Fruit fly (Drosophila melanogaster) whole organism, prepupa: ENCODE data around the gene CG3434.

Experiments used
- CG11294 ChIP-seq: fragments of 200-800 bp; sonication (Bioruptor generic); IDR thresholded peaks from 2 replicates; pipeline ENCODE4 v1.3.6; 2022; ENCODE audit warnings: missing biosample characterization, missing genetic modification characterization
- CG11762 ChIP-seq: fragments of 200-800 bp; sonication (Bioruptor generic); optimal IDR thresholded peaks from 3 replicates; lab custom pipeline; 2016; ENCODE audit warnings: missing biosample characterization, missing genetic modification characterization; ENCODE audit not compliant: insufficient read depth
- CG11902 ChIP-seq: fragments of 200-800 bp; sonication (Bioruptor generic); optimal IDR thresholded peaks from 3 replicates; lab custom pipeline; 2016; ENCODE audit warnings: missing biosample characterization, missing genetic modification characterization
- CG1621 ChIP-seq: fragments of 200-800 bp; sonication (Bioruptor generic); optimal IDR thresholded peaks from 3 replicates; lab custom pipeline; 2018; ENCODE audit warnings: missing biosample characterization, mild to moderate bottlenecking, missing genetic modification characterization
- CG16779 ChIP-seq: fragments of 200-800 bp; sonication (Bioruptor generic); optimal IDR thresholded peaks from 3 replicates; lab custom pipeline; 2017; ENCODE audit warnings: missing biosample characterization, mild to moderate bottlenecking, missing genetic modification characterization
- CG31627 ChIP-seq: fragments of 200-800 bp; sonication (Bioruptor generic); optimal IDR thresholded peaks from 3 replicates; lab custom pipeline; 2016; ENCODE audit warnings: missing biosample characterization, missing genetic modification characterization
- CG32006 ChIP-seq: fragments of 200-800 bp; sonication (Bioruptor generic); optimal IDR thresholded peaks from 3 replicates; lab custom pipeline; 2017; ENCODE audit warnings: missing biosample characterization, mild to moderate bottlenecking, missing genetic modification characterization
- CG3919 ChIP-seq: fragments of 200-800 bp; sonication (Bioruptor generic); optimal IDR thresholded peaks from 3 replicates; lab custom pipeline; 2016; ENCODE audit warnings: missing biosample characterization, missing genetic modification characterization
- CG4318 ChIP-seq: fragments of 200-800 bp; sonication (Bioruptor generic); optimal IDR thresholded peaks from 3 replicates; lab custom pipeline; 2017; ENCODE audit warnings: missing biosample characterization, mild to moderate bottlenecking, missing genetic modification characterization
- CG6163 ChIP-seq: fragments of 200-800 bp; sonication (Bioruptor generic); IDR thresholded peaks from 3 replicates; pipeline ENCODE4 v1.3.6; 2022; ENCODE audit warnings: missing biosample characterization, missing genetic modification characterization
- CG6276 ChIP-seq: fragments of 200-800 bp; sonication (Bioruptor generic); optimal IDR thresholded peaks from 2 replicates; lab custom pipeline; 2017; ENCODE audit warnings: missing biosample characterization, mild to moderate bottlenecking, missing genetic modification characterization
- CG6792 ChIP-seq: fragments of 200-800 bp; sonication (Bioruptor generic); optimal IDR thresholded peaks from 3 replicates; lab custom pipeline; 2016; ENCODE audit warnings: missing biosample characterization, missing genetic modification characterization
- CG6808 ChIP-seq: fragments of 200-800 bp; sonication (Bioruptor generic); optimal IDR thresholded peaks from 3 replicates; lab custom pipeline; 2017; ENCODE audit warnings: missing biosample characterization, missing genetic modification characterization, mild to moderate bottlenecking, moderate library complexity, missing genetic modification reagents
- CG6854 ChIP-seq: fragments of 200-800 bp; sonication (Bioruptor generic); optimal IDR thresholded peaks from 2 replicates; lab custom pipeline; 2017; ENCODE audit warnings: missing biosample characterization, mild to moderate bottlenecking, missing genetic modification characterization
- CG7368 ChIP-seq: fragments of 200-800 bp; sonication (Bioruptor generic); optimal IDR thresholded peaks from 3 replicates; lab custom pipeline; 2016; ENCODE audit warnings: missing biosample characterization, missing genetic modification characterization
- CG8119 ChIP-seq: fragments of 200-800 bp; sonication (Bioruptor generic); IDR thresholded peaks from 3 replicates; pipeline ENCODE4 v1.3.6; 2022; ENCODE audit warnings: missing biosample characterization, missing genetic modification characterization
- CG8319 ChIP-seq: fragments of 200-800 bp; sonication (Bioruptor generic); optimal IDR thresholded peaks from 3 replicates; lab custom pipeline; 2016; ENCODE audit warnings: missing biosample characterization, missing genetic modification characterization
- CG8632 ChIP-seq: fragments of 200-800 bp; sonication (Bioruptor generic); optimal IDR thresholded peaks from 3 replicates; lab custom pipeline; 2016; ENCODE audit warnings: missing biosample characterization, missing genetic modification characterization
- Eip75B ChIP-seq: fragments of 200-800 bp; sonication (Bioruptor generic); optimal IDR thresholded peaks from 3 replicates; lab custom pipeline; 2016; ENCODE audit warnings: missing biosample characterization, missing genetic modification characterization
- Eip78C ChIP-seq: fragments of 200-800 bp; sonication (Bioruptor generic); peaks from one replicate; lab custom pipeline; 2016; ENCODE audit warnings: missing biosample characterization, missing genetic modification characterization
- Eip93F ChIP-seq: fragments of 200-800 bp; sonication (Bioruptor generic); optimal IDR thresholded peaks from 2 replicates; lab custom pipeline; 2016; ENCODE audit warnings: missing biosample characterization, mild to moderate bottlenecking, missing genetic modification characterization
- Ets21C ChIP-seq: fragments of 200-800 bp; sonication (Bioruptor generic); optimal IDR thresholded peaks from 3 replicates; lab custom pipeline; 2016; ENCODE audit warnings: missing biosample characterization, missing genetic modification characterization
- Ets96B ChIP-seq: fragments of 200-800 bp; optimal IDR thresholded peaks from 2 replicates; lab custom pipeline; 2019; ENCODE audit warnings: missing biosample characterization, mild to moderate bottlenecking, missing genetic modification characterization, moderate library complexity
- Gug ChIP-seq: fragments of 200-800 bp; sonication (Bioruptor generic); IDR thresholded peaks from 2 replicates; pipeline ENCODE4 v1.3.6; 2022; ENCODE audit warnings: missing biosample characterization, missing genetic modification characterization
- Lpt ChIP-seq: fragments of 200-800 bp; sonication (Bioruptor generic); optimal IDR thresholded peaks from 3 replicates; lab custom pipeline; 2016; ENCODE audit warnings: missing biosample characterization, missing genetic modification characterization
- Met ChIP-seq: fragments of 200-800 bp; sonication (Bioruptor generic); optimal IDR thresholded peaks from 3 replicates; lab custom pipeline; 2016; ENCODE audit warnings: missing biosample characterization, missing genetic modification characterization
- OdsH ChIP-seq: fragments of 200-800 bp; sonication (Bioruptor generic); optimal IDR thresholded peaks from 3 replicates; lab custom pipeline; 2016; ENCODE audit warnings: missing biosample characterization, missing genetic modification characterization
- Smox ChIP-seq: fragments of 200-800 bp; sonication (Bioruptor generic); optimal IDR thresholded peaks from 3 replicates; lab custom pipeline; 2016; ENCODE audit warnings: missing biosample characterization, missing genetic modification characterization
- Sox102F ChIP-seq: fragments of 200-800 bp; sonication (Bioruptor generic); optimal IDR thresholded peaks from 2 replicates; lab custom pipeline; 2016; ENCODE audit warnings: missing biosample characterization, mild to moderate bottlenecking, missing genetic modification characterization
- Sox14 ChIP-seq: fragments of 200-800 bp; sonication (Bioruptor generic); optimal IDR thresholded peaks from 3 replicates; lab custom pipeline; 2016; ENCODE audit warnings: missing biosample characterization, missing genetic modification characterization
- Sox15 ChIP-seq: fragments of 200-800 bp; sonication (Bioruptor generic); optimal IDR thresholded peaks from 3 replicates; lab custom pipeline; 2016; ENCODE audit warnings: missing biosample characterization, missing genetic modification characterization
- acj6 ChIP-seq: fragments of 200-800 bp; sonication (Bioruptor generic); optimal IDR thresholded peaks from 3 replicates; lab custom pipeline; 2016; ENCODE audit warnings: missing biosample characterization, missing genetic modification characterization
- cyc ChIP-seq: fragments of 200-800 bp; sonication (Bioruptor generic); optimal IDR thresholded peaks from 3 replicates; lab custom pipeline; 2016; ENCODE audit warnings: missing biosample characterization, missing genetic modification characterization
- dsx ChIP-seq: fragments of 200-800 bp; optimal IDR thresholded peaks from 3 replicates; lab custom pipeline; 2019; ENCODE audit warnings: missing biosample characterization, mild to moderate bottlenecking, missing genetic modification characterization, moderate library complexity; ENCODE audit not compliant: poor library complexity, severe bottlenecking
- eg ChIP-seq: fragments of 200-800 bp; sonication (Bioruptor generic); IDR thresholded peaks from 3 replicates; pipeline ENCODE4 v1.3.6; 2022; ENCODE audit warnings: missing biosample characterization, missing genetic modification characterization
- fd59A ChIP-seq: fragments of 200-800 bp; sonication (Bioruptor generic); optimal IDR thresholded peaks from 2 replicates; lab custom pipeline; 2017; ENCODE audit warnings: missing biosample characterization, mild to moderate bottlenecking, missing genetic modification characterization, missing genetic modification reagents
- fkh ChIP-seq: fragments of 200-800 bp; sonication (Bioruptor generic); optimal IDR thresholded peaks from 3 replicates; lab custom pipeline; 2017; ENCODE audit warnings: missing biosample characterization, mild to moderate bottlenecking, missing genetic modification characterization, moderate library complexity
- lz ChIP-seq: fragments of 200-800 bp; sonication (Bioruptor generic); optimal IDR thresholded peaks from 3 replicates; lab custom pipeline; 2016; ENCODE audit warnings: missing biosample characterization, missing genetic modification characterization
- net ChIP-seq: fragments of 200-800 bp; sonication (Bioruptor generic); optimal IDR thresholded peaks from 3 replicates; lab custom pipeline; 2016; ENCODE audit warnings: missing biosample characterization, missing genetic modification characterization
- salr ChIP-seq, 2 experiments: fragments of 200-800 bp; sonication (Bioruptor generic); optimal IDR thresholded peaks; 3 replicates each; lab custom pipeline; 2016 to 2018; ENCODE audit warnings: missing biosample characterization in 2 of 2, missing genetic modification characterization in 2 of 2, mild to moderate bottlenecking in 1 of 2
- spab ChIP-seq: fragments of 200-800 bp; sonication (Bioruptor generic); optimal IDR thresholded peaks from 2 replicates; lab custom pipeline; 2017; ENCODE audit warnings: missing biosample characterization, mild to moderate bottlenecking, missing genetic modification characterization, missing genetic modification reagents
- ss ChIP-seq, 2 experiments: fragments of 200-800 bp; sonication (Bioruptor generic); optimal IDR thresholded peaks; 2 replicates in 1 of 2; 3 replicates in 1 of 2; lab custom pipeline; 2017 to 2018; ENCODE audit warnings: mild to moderate bottlenecking in 2 of 2, missing biosample characterization in 2 of 2, missing genetic modification characterization in 2 of 2, moderate library complexity in 1 of 2
- svp ChIP-seq: fragments of 200-800 bp; sonication (Bioruptor generic); peaks from one replicate; lab custom pipeline; 2016; ENCODE audit warnings: missing biosample characterization, missing genetic modification characterization
- topi ChIP-seq: fragments of 200-800 bp; sonication (Bioruptor generic); optimal IDR thresholded peaks from 3 replicates; lab custom pipeline; 2016; ENCODE audit warnings: missing biosample characterization, missing genetic modification characterization
- vri ChIP-seq: fragments of 200-800 bp; sonication (Bioruptor generic); optimal IDR thresholded peaks from 3 replicates; lab custom pipeline; 2016; ENCODE audit warnings: missing biosample characterization, mild to moderate bottlenecking, missing genetic modification characterization

Gene CG3434

dm6 chr3L:9467763-9468206, 7.2 kb upstream of the CG3434 start (continued):
- TF ChIP-seq Ets96B (tag; lab: Kevin White, UChicago) (no peak), fkh (GFP tag; lab: Kevin White, UChicago) (peak; percentile 77), ss (GFP tag; optimal IDR thresholded peaks at IDR 0.05; lab: Kevin White, UChicago) (peak; percentile 68 to 71), CG6163 (GFP tag; lab: Robert Waterston, UW) (peak; percentile 80; the same call in 2 of the 3 replicates), CG16779 (peak; percentile 8), Eip75B (GFP tag; lab: Kevin White, UChicago) (no peak), topi (GFP tag; lab: Kevin White, UChicago) (no peak), CG6276 (GFP tag; lab: Kevin White, UChicago) (peak; percentile 73), net (GFP tag; lab: Kevin White, UChicago) (peak; percentile 44), CG8319 (GFP tag; lab: Kevin White, UChicago) (no peak), CG6808 (peak; percentile 59), OdsH (GFP tag; lab: Kevin White, UChicago) (no peak), CG11294 (no peak; the same call in 1 of the 2 replicates), CG31627 (no peak), dsx (GFP tag; lab: Kevin White, UChicago) (no peak), Eip93F (GFP tag; lab: Kevin White, UChicago) (no peak), Gug (GFP tag; lab: Robert Waterston, UW) (no peak), CG11902 (GFP tag; lab: Kevin White, UChicago) (no peak), Sox102F (peak; percentile 15), spab (GFP tag; lab: Kevin White, UChicago) (peak; percentile 2), Met (GFP tag; lab: Kevin White, UChicago) (no peak)
- TF ChIP-seq, all 60 proteins: peak for 21

dm6 chr3L:9467267-9467666, 6.7 kb upstream of the CG3434 start:
- TF ChIP-seq svp (GFP tag; lab: Kevin White, UChicago) (no peak), salr (GFP tag; optimal IDR thresholded peaks at IDR 0.05; lab: Kevin White, UChicago) (no peak), CG11294 (no peak), Sox15 (GFP tag; lab: Kevin White, UChicago) (no peak), Smox (no peak), CG8319 (GFP tag; lab: Kevin White, UChicago) (no peak), CG6792 (GFP tag; lab: Kevin White, UChicago) (no peak), Lpt (GFP tag; lab: Kevin White, UChicago) (no peak), CG7368 (GFP tag; lab: Kevin White, UChicago) (no peak), CG6276 (GFP tag; lab: Kevin White, UChicago) (no peak), CG6808 (no peak), CG11902 (GFP tag; lab: Kevin White, UChicago) (no peak), cyc (GFP tag; lab: Kevin White, UChicago) (no peak), CG11762 (GFP tag; lab: Kevin White, UChicago) (no peak), Ets96B (tag; lab: Kevin White, UChicago) (no peak), ss (GFP tag; optimal IDR thresholded peaks at IDR 0.05; lab: Kevin White, UChicago) (no peak), CG3919 (no peak), Eip93F (GFP tag; lab: Kevin White, UChicago) (no peak)
- TF ChIP-seq, all 60 proteins: peak for 0

dm6 chr3L:9466595-9466994, 6.0 kb upstream of the CG3434 start:
- TF ChIP-seq eg (GFP tag; lab: Robert Waterston, UW) (no peak), Eip78C (GFP tag; lab: Kevin White, UChicago) (peak; percentile 73), salr (GFP tag; optimal IDR thresholded peaks at IDR 0.05; lab: Kevin White, UChicago) (no peak), fkh (GFP tag; lab: Kevin White, UChicago) (no peak), OdsH (GFP tag; lab: Kevin White, UChicago) (peak; percentile 20), CG6792 (GFP tag; lab: Kevin White, UChicago) (no peak), Gug (GFP tag; lab: Robert Waterston, UW) (no peak), CG32006 (GFP tag; lab: Kevin White, UChicago) (peak; percentile 52), CG31627 (no peak), Sox14 (GFP tag; lab: Kevin White, UChicago) (no peak), CG6276 (GFP tag; lab: Kevin White, UChicago) (peak; percentile 6), Eip93F (GFP tag; lab: Kevin White, UChicago) (no peak), CG6854 (no peak), Ets21C (GFP tag; lab: Kevin White, UChicago) (no peak), lz (no peak), CG6163 (GFP tag; lab: Robert Waterston, UW) (no peak), CG3919 (peak; percentile 18), CG8119 (GFP tag; lab: Robert Waterston, UW) (no peak), CG1621 (no peak), Smox (peak; percentile 10), CG7368 (GFP tag; lab: Kevin White, UChicago) (no peak), acj6 (GFP tag; lab: Kevin White, UChicago) (peak; percentile 2), fd59A (GFP tag; lab: Kevin White, UChicago) (no peak), vri (GFP tag; lab: Kevin White, UChicago) (no peak), CG11902 (GFP tag; lab: Kevin White, UChicago) (no peak), CG8632 (GFP tag; lab: Kevin White, UChicago) (no peak), cyc (GFP tag; lab: Kevin White, UChicago) (no peak), CG4318 (GFP tag; lab: Kevin White, UChicago) (no peak), dsx (GFP tag; lab: Kevin White, UChicago) (no peak)
